Fruit fly (Drosophila melanogaster): ENCODE data around the gene Cyt-c1L.

Gene Cyt-c1L

DNA sequence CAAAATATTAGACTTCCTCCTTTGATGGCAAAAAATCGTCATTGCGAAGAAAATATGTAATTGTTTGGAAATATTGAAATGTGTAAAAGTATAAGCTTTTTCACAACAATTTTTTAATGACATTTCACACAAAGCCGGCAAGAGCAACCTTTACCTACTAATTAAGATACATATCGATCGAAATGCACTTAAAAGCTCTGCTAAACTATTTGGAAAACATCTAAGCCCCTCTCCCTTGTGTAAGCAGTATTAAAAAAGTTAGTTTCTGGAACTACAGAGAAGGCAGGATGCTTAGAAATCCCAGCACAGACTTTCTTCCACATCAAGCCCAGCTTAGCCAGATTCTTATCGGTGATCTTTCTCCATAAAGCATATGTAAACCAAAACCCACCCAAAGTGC is at the start of gene Cyt-c1L:
TSS of gene Cyt-c1L (minus strand) at position 101 of the 400 bp plus-strand sequence.
- no peak for TF ChIP-seq CG17801 (GFP tag; optimal IDR thresholded peaks at IDR 0.05; ENCODE audit: partially characterized antibody)

- no peak for TF ChIP-seq CG17801 (GFP tag; optimal IDR thresholded peaks at IDR 0.05; ENCODE audit: partially characterized antibody)
Measured at dm6 chr3R:29251418-29251817, 47.5 kb upstream of the Cyt-c1L start.

dm6 chr3R:29250272-29251018 is 46.5 kb upstream of the Cyt-c1L start, which contains the start of gene SP1029:
Gene SP1029 (minus strand): TSS chr3R:29250451.
- no peak for TF ChIP-seq CG17801 (GFP tag; optimal IDR thresholded peaks at IDR 0.05; ENCODE audit: partially characterized antibody)

dm6 chr3R:29244727-29245126 is 40.8 kb upstream of the Cyt-c1L start, which contains the start of gene CG31445:
Gene CG31445 (minus strand): TSS chr3R:29244827.
- no peak for TF ChIP-seq CG17801 (GFP tag; optimal IDR thresholded peaks at IDR 0.05; ENCODE audit: partially characterized antibody)

dm6 chr3R:29238623-29239022 is 34.7 kb upstream of the Cyt-c1L start, which contains the start of gene CG11951:
Gene CG11951 (minus strand): TSS chr3R:29238723.
- TF ChIP-seq CG17801 (GFP tag; optimal IDR thresholded peaks at IDR 0.05; ENCODE audit: partially characterized antibody): no peak

DNA sequence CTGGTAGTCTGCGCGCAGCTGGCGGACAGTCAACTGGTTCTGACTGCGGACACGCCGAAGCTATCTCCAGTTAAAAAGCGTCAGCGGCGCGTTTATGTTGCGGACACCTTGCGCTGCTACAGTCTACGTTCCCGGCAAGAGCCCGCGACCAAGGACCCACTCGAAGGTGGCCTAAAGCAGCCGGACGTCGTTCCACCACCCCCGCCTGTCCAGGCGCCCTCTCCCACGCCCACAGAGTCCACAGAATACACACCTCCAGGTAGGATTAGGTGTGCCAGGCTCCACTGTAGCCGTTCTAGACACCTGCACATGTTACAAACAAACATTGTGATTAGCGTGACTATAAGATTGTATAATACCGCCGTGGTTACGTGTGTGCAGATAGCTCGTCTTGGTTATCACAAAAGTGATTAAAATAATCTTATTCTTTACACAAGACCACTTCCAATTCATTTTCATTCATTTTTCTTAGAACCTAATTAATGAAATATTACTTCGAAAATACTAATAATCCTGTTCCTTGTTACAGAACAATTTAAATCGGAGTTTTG is 26.7 kb upstream of the Cyt-c1L start:
- no peak for TF ChIP-seq CG17801 (GFP tag; optimal IDR thresholded peaks at IDR 0.05; ENCODE audit: partially characterized antibody)

DNA sequence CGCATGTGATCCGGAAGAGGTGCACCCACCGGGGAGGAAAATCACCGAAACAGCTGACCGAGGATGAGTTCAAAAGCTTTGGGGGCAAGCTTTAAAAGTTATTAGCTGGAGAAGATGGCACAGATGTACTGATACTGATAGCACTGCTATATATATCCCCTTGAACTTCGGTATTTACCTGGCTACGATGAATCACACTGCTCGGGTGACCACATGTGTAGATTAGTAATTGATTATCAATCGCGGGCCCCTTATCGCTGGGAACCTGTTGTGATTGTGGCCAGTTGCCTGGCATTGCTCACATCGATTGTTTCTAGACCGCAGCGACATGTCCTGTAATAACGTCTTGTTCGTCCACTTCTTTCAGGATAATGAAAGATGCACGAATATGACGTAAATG is 26.0 kb upstream of the Cyt-c1L start:
- no peak for TF ChIP-seq CG17801 (GFP tag; optimal IDR thresholded peaks at IDR 0.05; ENCODE audit: partially characterized antibody)

dm6 chr3R:29228745-29229448 is 25.0 kb upstream of the Cyt-c1L start, which contains the start of gene Usp1:
Gene Usp1 (plus strand): TSS chr3R:29229161.
- peak; percentile 40 for TF ChIP-seq CG17801 (GFP tag; optimal IDR thresholded peaks at IDR 0.05; ENCODE audit: partially characterized antibody)

- TF ChIP-seq CG17801 (GFP tag; optimal IDR thresholded peaks at IDR 0.05; ENCODE audit: partially characterized antibody): no peak
Measured at dm6 chr3R:29227675-29228211, 23.8 kb upstream of the Cyt-c1L start, which contains the start of gene CG14507. Gene CG14507 (minus strand): TSS chr3R:29227725.

DNA sequence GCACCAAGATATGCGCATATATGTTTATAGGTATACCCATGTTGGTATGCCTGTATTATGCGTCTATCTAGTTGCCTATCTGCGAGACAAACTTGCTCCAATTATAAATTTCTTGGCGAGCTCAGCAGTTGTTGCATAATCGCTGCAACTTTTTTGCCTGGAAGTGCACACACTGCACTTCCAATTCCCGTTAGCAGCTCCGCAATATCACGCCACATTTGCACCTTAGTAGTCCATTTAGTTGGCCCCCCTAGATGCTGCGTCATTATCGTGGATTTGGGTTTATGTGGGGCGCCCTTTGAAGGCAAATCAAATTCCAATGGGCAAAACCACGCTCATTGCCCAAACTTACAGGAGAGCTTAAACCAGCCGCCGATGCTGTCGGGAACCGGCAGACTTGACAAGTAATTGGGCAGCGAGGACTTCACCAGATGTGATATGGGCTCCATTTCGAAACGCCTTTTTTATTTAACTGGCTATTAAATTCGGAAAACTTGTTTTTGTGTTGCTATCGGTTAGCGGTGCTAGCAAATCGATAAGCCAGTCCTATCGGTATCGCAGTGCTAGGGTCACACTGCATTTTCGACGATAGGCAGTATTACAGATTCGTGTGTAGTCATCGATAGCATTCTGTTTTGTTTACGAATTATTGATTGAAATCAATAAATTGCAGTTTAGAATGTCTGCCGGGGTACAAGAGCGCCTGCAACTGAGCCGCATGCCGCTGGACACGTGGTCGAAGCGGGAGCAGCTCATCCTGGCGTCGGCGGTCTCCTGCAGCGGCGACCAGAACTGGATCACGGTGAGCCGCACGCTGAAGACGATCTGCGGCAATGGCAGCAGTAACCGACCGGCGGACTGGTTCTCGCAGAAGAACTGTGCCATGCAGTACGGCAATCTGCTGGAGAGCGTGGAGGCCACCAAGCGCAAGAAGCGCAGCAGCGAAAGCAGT is 19.2 kb upstream of the Cyt-c1L start, which contains the start of the genes Cisd2 and Brd8:
TSS of gene Cisd2 (minus strand) at position 538 of the 952 bp plus-strand sequence.
TSS of gene Brd8 (plus strand) at position 595 of the 952 bp plus-strand sequence.
- TF ChIP-seq CG17801 (GFP tag; optimal IDR thresholded peaks at IDR 0.05; ENCODE audit: partially characterized antibody): peak; percentile 64

DNA sequence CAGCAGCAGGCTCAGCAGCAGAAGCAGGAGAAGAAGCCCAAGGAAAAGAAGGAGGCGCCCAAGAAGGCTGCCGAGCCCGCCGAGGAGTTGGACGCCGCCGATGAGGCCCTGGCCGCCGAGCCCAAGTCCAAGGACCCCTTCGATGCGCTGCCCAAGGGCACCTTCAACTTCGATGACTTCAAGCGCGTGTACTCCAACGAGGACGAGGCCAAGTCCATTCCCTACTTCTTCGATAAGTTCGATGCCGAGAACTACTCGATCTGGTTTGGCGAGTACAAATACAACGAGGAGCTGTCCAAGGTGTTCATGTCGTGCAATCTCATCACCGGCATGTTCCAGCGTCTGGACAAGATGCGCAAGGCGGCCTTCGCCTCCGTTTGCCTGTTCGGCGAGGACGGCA is 17.2 kb upstream of the Cyt-c1L start:
- no peak for TF ChIP-seq CG17801 (GFP tag; optimal IDR thresholded peaks at IDR 0.05; ENCODE audit: partially characterized antibody)

DNA sequence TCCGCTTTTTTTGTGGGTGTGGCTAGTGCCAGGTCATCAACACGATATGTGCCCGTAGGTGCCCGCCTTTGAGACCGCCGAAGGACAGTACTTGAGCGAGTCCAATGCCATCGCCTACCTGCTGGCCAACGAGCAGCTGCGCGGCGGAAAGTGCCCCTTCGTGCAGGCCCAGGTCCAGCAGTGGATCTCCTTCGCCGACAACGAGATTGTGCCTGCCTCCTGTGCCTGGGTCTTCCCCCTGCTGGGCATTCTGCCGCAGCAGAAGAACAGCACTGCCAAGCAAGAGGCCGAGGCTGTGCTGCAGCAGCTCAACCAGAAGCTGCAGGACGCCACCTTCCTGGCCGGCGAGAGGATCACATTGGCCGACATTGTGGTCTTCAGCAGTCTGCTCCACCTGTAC is 16.7 kb upstream of the Cyt-c1L start:
- TF ChIP-seq CG17801 (GFP tag; optimal IDR thresholded peaks at IDR 0.05; ENCODE audit: partially characterized antibody): no peak

- TF ChIP-seq CG17801 (GFP tag; optimal IDR thresholded peaks at IDR 0.05; ENCODE audit: partially characterized antibody): peak; percentile 94
Measured at dm6 chr3R:29219948-29220347, 16.0 kb upstream of the Cyt-c1L start, which contains the start of gene eEF1gamma. Gene eEF1gamma (plus strand): TSS chr3R:29220172.

DNA sequence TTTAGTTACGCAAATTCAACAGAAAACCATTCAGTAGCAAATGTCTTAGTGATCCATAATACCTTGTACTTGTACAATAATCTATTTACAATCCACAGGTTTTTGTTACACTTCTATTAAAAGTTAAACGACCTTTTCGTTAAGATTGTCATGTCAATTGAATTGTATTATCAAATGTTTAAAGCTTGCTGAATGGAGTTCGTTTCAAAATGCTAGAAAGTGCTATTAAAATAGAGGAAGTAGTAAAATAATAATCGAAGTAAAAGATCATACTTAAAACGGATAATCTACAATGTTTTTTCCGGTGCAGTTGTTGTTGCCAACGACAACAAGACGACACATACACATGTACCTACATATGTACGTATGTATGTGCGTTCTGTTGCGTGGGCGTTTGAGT is 14.1 kb upstream of the Cyt-c1L start:
- TF ChIP-seq CG17801 (GFP tag; optimal IDR thresholded peaks at IDR 0.05; ENCODE audit: partially characterized antibody): no peak
